Worm (Caenorhabditis elegans): ENCODE measurements around the gene aaim-1.

The aaim-1 gene

ce11 chrX:6607599-6607998 is 45.4 kb upstream of the aaim-1 start (continued):
- TF ChIP-seq saeg-2 (GFP tag; IDR thresholded peaks at IDR 0.05), result peak; percentile 47; the same call in 1 of the 2 replicates
- no peak for TF ChIP-seq hif-1 (tag; optimal IDR thresholded peaks at IDR 0.05)
- no peak for TF ChIP-seq unc-39 (tag; optimal IDR thresholded peaks at IDR 0.05)

ce11 chrX:6606991-6607390 is 44.8 kb upstream of the aaim-1 start, which contains the start of gene cpr-6:
cpr-6 (plus strand) TSS chrX:6607207.
- TF ChIP-seq daf-8 (GFP tag; IDR thresholded peaks at IDR 0.05) (no peak), T20F7.1 (GFP tag; optimal IDR thresholded peaks at IDR 0.05) (no peak), spr-1 (tag; optimal IDR thresholded peaks at IDR 0.05) (no peak), nhr-111 (GFP tag; optimal IDR thresholded peaks at IDR 0.05) (no peak), daf-16 (GFP tag; optimal IDR thresholded peaks at IDR 0.05) (peak in 1 of 2 experiments; percentile 14), daf-16 (tag; optimal IDR thresholded peaks at IDR 0.05) (peak; percentile 93), pha-4 (GFP tag; IDR thresholded peaks at IDR 0.05) (no peak; the same call in 1 of the 2 replicates), pha-4 (tag; optimal IDR thresholded peaks at IDR 0.05) (no peak), mdl-1 (tag; optimal IDR thresholded peaks at IDR 0.05) (peak in 1 of 2 experiments; percentile 23), nhr-48 (tag; optimal IDR thresholded peaks at IDR 0.05) (peak; percentile 30), nhr-42 (GFP tag; IDR thresholded peaks at IDR 0.05) (0 out of 2 replicates have a peak, but pooled peaks have one; percentile 23), mdt-29 (GFP tag; IDR thresholded peaks at IDR 0.05) (peak; percentile 55; the same call in 1 of the 2 replicates), nhr-28 (tag; optimal IDR thresholded peaks at IDR 0.05) (peak; percentile 66), tra-1 (GFP tag; IDR thresholded peaks at IDR 0.05) (peak; percentile 52; the same call in 1 of the 2 replicates), nhr-102 (tag; optimal IDR thresholded peaks at IDR 0.05) (peak; percentile 53), snpc-4 (tag; optimal IDR thresholded peaks at IDR 0.05) (no peak), lin-1 (GFP tag; IDR thresholded peaks at IDR 0.05) (0 out of 2 replicates have a peak, but pooled peaks have one; percentile 11), dmd-6 (GFP tag; IDR thresholded peaks at IDR 0.05) (peak; percentile 78), nhr-77 (tag; optimal IDR thresholded peaks at IDR 0.05) (peak; percentile 51), hlh-11 (tag; optimal IDR thresholded peaks at IDR 0.05) (peak; percentile 79), hlh-30 (tag; optimal IDR thresholded peaks at IDR 0.05; ENCODE audit: insufficient read depth) (peak; percentile 54), pqm-1 (tag; optimal IDR thresholded peaks at IDR 0.05) (peak; percentile 67), attf-4 (tag; optimal IDR thresholded peaks at IDR 0.05) (no peak), dmd-9 (GFP tag; IDR thresholded peaks at IDR 0.05) (no peak), fkh-10 (GFP tag; optimal IDR thresholded peaks at IDR 0.05) (no peak), dve-1 (tag; optimal IDR thresholded peaks at IDR 0.05; ENCODE audit: insufficient read depth) (peak; percentile 65), mxl-3 (GFP tag; optimal IDR thresholded peaks at IDR 0.05) (peak; percentile 25), ama-1 (optimal IDR thresholded peaks at IDR 0.05) (peak; percentile 42), ceh-20 (GFP tag; IDR thresholded peaks at IDR 0.05) (no peak), ztf-11 (tag; optimal IDR thresholded peaks at IDR 0.05) (no peak)

- TF ChIP-seq zag-1 (tag; optimal IDR thresholded peaks at IDR 0.05), result no peak
- TF ChIP-seq daf-16 (GFP tag; optimal IDR thresholded peaks at IDR 0.05), result no peak
- TF ChIP-seq daf-16 (tag; optimal IDR thresholded peaks at IDR 0.05), result peak; percentile 45
Observed at ce11 chrX:6603098-6603497, 40.9 kb upstream of the aaim-1 start, which contains the start of gene F23G4.1. F23G4.1 (minus strand) TSS chrX:6603198.

DNA sequence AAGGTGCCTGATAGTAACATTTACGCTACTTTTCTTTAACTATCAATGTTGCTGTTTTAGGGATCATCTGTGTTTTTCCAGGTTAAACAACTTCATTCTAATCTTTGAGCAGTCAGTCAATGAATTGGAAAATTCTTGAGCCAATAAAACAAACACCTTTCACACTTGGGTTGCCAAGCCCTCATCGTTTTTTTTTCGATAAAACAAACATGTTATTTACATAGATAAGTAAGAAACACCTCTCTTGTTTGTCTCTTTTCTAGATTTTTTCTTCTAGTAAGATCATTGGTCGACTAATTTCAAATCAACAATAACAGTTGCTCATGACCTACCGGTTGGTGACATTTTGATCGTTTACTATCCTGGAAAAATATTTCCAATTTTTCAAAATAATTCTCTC is 39.7 kb upstream of the aaim-1 start:
- TF ChIP-seq daf-16 (GFP tag; optimal IDR thresholded peaks at IDR 0.05), result peak in 1 of 2 experiments; percentile 84
- peak; percentile 79 for TF ChIP-seq daf-16 (tag; optimal IDR thresholded peaks at IDR 0.05)
- TF ChIP-seq nhr-102 (tag; optimal IDR thresholded peaks at IDR 0.05), result no peak
- no peak for TF ChIP-seq skn-1 (tag; optimal IDR thresholded peaks at IDR 0.05)

- TF ChIP-seq vab-7 (GFP tag; IDR thresholded peaks at IDR 0.05), result peak; percentile 46; the same call in 1 of the 2 replicates
Observed at ce11 chrX:6601155-6601554, 38.9 kb upstream of the aaim-1 start.

Measured in whole organism, L4 larva.